Worm (Caenorhabditis elegans): ENCODE data around the gene jip-1.

ce11 chrII:1293157-1293556 is 33.6 kb upstream of the jip-1 start, which contains the start of gene srz-64:
- no peak for TF ChIP-seq tbx-11 (GFP tag; IDR thresholded peaks at IDR 0.05)
- no peak for TF ChIP-seq F13C5.2 (tag; optimal IDR thresholded peaks at IDR 0.05)
- TF ChIP-seq ama-1 (optimal IDR thresholded peaks at IDR 0.05) = no peak
- TF ChIP-seq pes-1 (GFP tag; IDR thresholded peaks at IDR 0.05) = no peak
- TF ChIP-seq B0310.2 (tag; optimal IDR thresholded peaks at IDR 0.05) = no peak
- no peak for TF ChIP-seq flt-1 (GFP tag; IDR thresholded peaks at IDR 0.05)
- TF ChIP-seq hnd-1 (tag; optimal IDR thresholded peaks at IDR 0.05) = no peak
- TF ChIP-seq hmg-4 (GFP tag; optimal IDR thresholded peaks at IDR 0.05) = no peak
- no peak for TF ChIP-seq scrt-1 (GFP tag; IDR thresholded peaks at IDR 0.05)
- TF ChIP-seq ceh-36 (tag; optimal IDR thresholded peaks at IDR 0.05) = no peak

All from whole organism, early embryonic.